Fruit fly (Drosophila melanogaster): ENCODE results near the gene mRpL24.

Gene mRpL24

DNA sequence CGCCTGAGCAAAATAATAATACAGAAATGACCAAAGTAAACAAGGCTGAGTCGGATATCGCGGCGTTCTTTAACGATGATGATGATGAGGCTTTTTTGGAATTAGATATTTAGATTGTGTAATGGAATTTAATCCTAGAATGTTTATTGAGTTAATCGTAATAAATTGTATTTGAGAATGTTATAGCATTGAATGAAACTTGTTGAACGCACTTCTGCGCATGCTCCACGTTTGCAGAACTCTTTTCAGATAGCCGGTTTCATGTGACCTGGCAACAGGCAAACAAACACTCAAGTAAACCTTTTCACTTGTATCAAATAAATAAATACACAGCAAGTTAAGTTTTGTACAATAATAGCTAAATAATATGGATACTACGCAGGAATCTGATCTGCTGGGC lies 12.9 kb upstream of the mRpL24 start, which contains the start of gene CG34124:
TSS of gene CG34124 (plus strand) at position 301 of the 400 bp plus-strand sequence.
- no peak for TF ChIP-seq cic (GFP tag; optimal IDR thresholded peaks at IDR 0.05)
- TF ChIP-seq Clk (GFP tag; optimal IDR thresholded peaks at IDR 0.05), result no peak
- TF ChIP-seq toe (GFP tag; optimal IDR thresholded peaks at IDR 0.05), result no peak
- TF ChIP-seq CG14711 (tag; optimal IDR thresholded peaks at IDR 0.05), result no peak
- TF ChIP-seq bab1 (GFP tag; optimal IDR thresholded peaks at IDR 0.05), result no peak
- no peak for TF ChIP-seq CG33017 (tag; optimal IDR thresholded peaks at IDR 0.05)
- no peak for TF ChIP-seq Crg-1 (GFP tag; optimal IDR thresholded peaks at IDR 0.05)
- no peak for TF ChIP-seq pad (GFP tag; optimal IDR thresholded peaks at IDR 0.05)
- no peak for TF ChIP-seq kay (GFP tag; ENCODE audit: borderline replicate concordance)
- no peak for TF ChIP-seq ovo (GFP tag; optimal IDR thresholded peaks at IDR 0.05)
- TF ChIP-seq cnc (optimal IDR thresholded peaks at IDR 0.05), result no peak
- TF ChIP-seq CG5204 (GFP tag; optimal IDR thresholded peaks at IDR 0.05), result no peak
- TF ChIP-seq CG7101 (tag; optimal IDR thresholded peaks at IDR 0.05), result no peak
- TF ChIP-seq CG7045 (GFP tag; optimal IDR thresholded peaks at IDR 0.05), result no peak

DNA sequence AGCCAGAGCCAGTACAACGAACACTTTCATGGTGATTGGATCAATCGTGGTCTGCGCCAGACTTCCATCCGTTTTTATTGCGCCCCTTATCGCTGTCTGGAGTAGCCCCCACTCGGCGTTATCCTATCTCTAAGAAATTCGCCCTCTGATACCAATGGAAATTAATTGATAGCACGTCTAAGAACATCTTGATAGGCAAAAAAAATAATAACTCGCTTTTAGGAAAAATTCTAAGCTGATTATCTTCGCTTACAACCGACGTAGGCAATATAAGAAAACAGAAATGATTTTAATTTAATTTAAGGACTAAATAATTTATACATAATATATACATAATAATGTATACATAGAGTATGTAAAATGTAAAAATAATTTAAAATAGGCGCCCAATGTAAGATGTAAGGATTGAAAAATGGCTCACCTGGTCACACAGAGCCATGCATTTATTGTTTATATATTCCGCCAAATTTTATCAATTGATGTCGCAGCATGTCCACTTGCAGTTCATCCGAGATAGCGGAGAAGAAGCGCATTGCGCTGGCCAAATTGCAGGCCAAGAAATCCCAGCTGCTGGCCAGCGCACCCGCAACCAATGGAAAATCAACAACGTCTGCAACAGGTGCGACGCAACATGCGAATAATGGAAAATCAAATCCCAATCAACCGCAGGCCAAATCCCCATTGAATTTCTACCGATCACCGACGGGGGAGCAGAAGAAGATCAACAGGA lies 10.1 kb upstream of the mRpL24 start, which contains the start of the genes Jon25Bi and Marcal1:
TSS of gene Jon25Bi (minus strand) at position 51 of the 730 bp plus-strand sequence.
TSS of gene Marcal1 (plus strand) at position 416 of the 730 bp plus-strand sequence.
- TF ChIP-seq CG14711 (tag; optimal IDR thresholded peaks at IDR 0.05), result no peak
- no peak for TF ChIP-seq Clk (GFP tag; optimal IDR thresholded peaks at IDR 0.05)
- no peak for TF ChIP-seq Crg-1 (GFP tag; optimal IDR thresholded peaks at IDR 0.05)
- TF ChIP-seq kay (GFP tag; ENCODE audit: borderline replicate concordance), result no peak
- TF ChIP-seq Hr96 (GFP tag; optimal IDR thresholded peaks at IDR 0.05), result no peak
- TF ChIP-seq cnc (optimal IDR thresholded peaks at IDR 0.05), result no peak
- no peak for TF ChIP-seq CG7045 (GFP tag; optimal IDR thresholded peaks at IDR 0.05)
- no peak for TF ChIP-seq CG1620 (GFP tag; optimal IDR thresholded peaks at IDR 0.05)
- TF ChIP-seq bab1 (GFP tag; optimal IDR thresholded peaks at IDR 0.05), result no peak
- no peak for TF ChIP-seq ovo (GFP tag; optimal IDR thresholded peaks at IDR 0.05)
- no peak for TF ChIP-seq tj (GFP tag; optimal IDR thresholded peaks at IDR 0.05)
- no peak for TF ChIP-seq CG12768 (GFP tag; optimal IDR thresholded peaks at IDR 0.05)
- TF ChIP-seq pad (GFP tag; optimal IDR thresholded peaks at IDR 0.05), result no peak
- no peak for TF ChIP-seq CG11617 (GFP tag; optimal IDR thresholded peaks at IDR 0.05)
- TF ChIP-seq CG5204 (GFP tag; optimal IDR thresholded peaks at IDR 0.05), result no peak
- no peak for TF ChIP-seq cic (GFP tag; optimal IDR thresholded peaks at IDR 0.05)
- TF ChIP-seq toe (GFP tag; optimal IDR thresholded peaks at IDR 0.05), result no peak

DNA sequence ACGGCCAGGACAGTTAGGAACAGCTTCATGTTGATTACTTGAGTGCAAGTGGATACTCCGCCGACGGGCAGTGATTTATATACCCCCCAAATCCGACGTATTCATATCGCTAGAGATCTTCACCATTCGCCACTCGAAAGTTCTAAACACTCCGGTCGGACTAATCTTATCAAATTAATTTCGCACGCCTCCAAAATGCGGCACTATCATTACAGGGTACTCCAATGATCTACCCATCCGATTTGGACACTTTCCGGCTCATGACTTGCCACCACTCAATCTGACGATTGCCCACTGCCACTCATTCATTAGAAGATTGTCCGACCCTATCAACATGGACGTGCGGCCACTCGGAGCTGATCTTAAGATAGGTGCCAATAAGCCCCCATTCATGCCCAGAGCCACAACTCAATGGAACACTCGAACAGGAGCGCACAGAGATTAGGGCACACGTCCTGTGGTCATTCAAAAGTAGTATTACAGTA lies 8.0 kb upstream of the mRpL24 start, which contains the start of gene Jon25Bii:
TSS of gene Jon25Bii (minus strand) at position 51 of the 485 bp plus-strand sequence.
- TF ChIP-seq Hr96 (GFP tag; optimal IDR thresholded peaks at IDR 0.05) (no peak), tj (GFP tag; optimal IDR thresholded peaks at IDR 0.05) (no peak), Crg-1 (GFP tag; optimal IDR thresholded peaks at IDR 0.05) (no peak), cic (GFP tag; optimal IDR thresholded peaks at IDR 0.05) (peak; percentile 93), pad (GFP tag; optimal IDR thresholded peaks at IDR 0.05) (no peak)

DNA sequence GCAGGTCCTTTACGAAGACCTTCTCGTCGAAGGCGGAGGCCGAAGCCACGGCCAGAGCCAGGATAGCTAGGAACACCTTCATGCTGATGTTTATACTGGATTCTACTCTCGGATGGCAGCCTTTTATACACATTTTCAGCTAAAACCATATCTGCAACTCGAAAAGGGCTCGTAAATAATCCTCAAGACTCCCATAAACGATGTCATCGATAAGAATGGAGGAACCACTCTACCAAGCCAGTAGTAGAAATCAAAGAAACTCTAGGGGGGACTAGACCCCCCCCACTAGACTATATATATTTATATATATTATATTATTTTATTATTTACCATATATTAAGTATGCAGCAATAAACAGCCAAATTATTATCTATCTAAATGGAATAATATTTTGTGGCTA lies 5.5 kb upstream of the mRpL24 start, which contains the start of gene Jon25Biii:
TSS of gene Jon25Biii (minus strand) at position 101 of the 400 bp plus-strand sequence.
- TF ChIP-seq CG14711 (tag; optimal IDR thresholded peaks at IDR 0.05) (no peak), CG7045 (GFP tag; optimal IDR thresholded peaks at IDR 0.05) (no peak), Hr96 (GFP tag; optimal IDR thresholded peaks at IDR 0.05) (no peak), CG5204 (GFP tag; optimal IDR thresholded peaks at IDR 0.05) (no peak), cnc (optimal IDR thresholded peaks at IDR 0.05) (no peak), ovo (GFP tag; optimal IDR thresholded peaks at IDR 0.05) (no peak), CG11617 (GFP tag; optimal IDR thresholded peaks at IDR 0.05) (no peak), kay (GFP tag; ENCODE audit: borderline replicate concordance) (no peak), Clk (GFP tag; optimal IDR thresholded peaks at IDR 0.05) (no peak), cic (GFP tag; optimal IDR thresholded peaks at IDR 0.05) (no peak), CG33017 (tag; optimal IDR thresholded peaks at IDR 0.05) (no peak), CG1620 (GFP tag; optimal IDR thresholded peaks at IDR 0.05) (no peak), tj (GFP tag; optimal IDR thresholded peaks at IDR 0.05) (no peak), Mnt (GFP tag; optimal IDR thresholded peaks at IDR 0.05) (no peak), pad (GFP tag; optimal IDR thresholded peaks at IDR 0.05) (no peak), CG7101 (tag; optimal IDR thresholded peaks at IDR 0.05) (no peak), bab1 (GFP tag; optimal IDR thresholded peaks at IDR 0.05) (no peak), Crg-1 (GFP tag; optimal IDR thresholded peaks at IDR 0.05) (no peak)

DNA sequence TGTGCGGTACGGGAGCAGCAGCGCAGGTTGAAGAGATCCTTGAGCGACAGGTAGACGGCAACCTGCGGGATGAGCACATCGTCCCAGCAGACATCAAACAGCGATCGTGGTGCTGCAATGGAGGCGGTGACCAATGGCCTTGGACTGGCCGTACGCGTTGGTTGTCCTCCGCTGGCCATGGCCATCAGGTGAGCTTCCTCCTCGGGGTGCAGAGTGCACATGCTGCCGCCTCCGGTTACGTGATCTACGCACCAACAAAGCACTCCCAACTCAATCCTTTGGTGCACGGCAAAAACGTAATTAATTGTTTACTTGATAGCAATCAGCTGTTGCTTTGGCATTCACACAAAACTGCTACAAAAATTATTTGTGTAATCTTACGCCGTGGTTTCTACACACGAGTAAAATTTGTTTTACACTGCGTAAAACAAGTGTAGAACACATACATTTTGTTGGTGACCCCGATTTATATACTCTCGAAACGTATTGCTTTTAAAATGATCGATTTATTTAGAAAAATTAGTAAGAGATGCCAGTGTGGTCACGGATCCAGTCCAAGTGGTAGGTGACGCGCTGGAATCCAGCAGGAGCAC lies 4.4 kb upstream of the mRpL24 start, which contains the start of gene jet:
TSS of gene jet (minus strand) at position 332 of the 593 bp plus-strand sequence.
- TF ChIP-seq CG33017 (tag; optimal IDR thresholded peaks at IDR 0.05) (no peak), CG14711 (tag; optimal IDR thresholded peaks at IDR 0.05) (no peak)

DNA sequence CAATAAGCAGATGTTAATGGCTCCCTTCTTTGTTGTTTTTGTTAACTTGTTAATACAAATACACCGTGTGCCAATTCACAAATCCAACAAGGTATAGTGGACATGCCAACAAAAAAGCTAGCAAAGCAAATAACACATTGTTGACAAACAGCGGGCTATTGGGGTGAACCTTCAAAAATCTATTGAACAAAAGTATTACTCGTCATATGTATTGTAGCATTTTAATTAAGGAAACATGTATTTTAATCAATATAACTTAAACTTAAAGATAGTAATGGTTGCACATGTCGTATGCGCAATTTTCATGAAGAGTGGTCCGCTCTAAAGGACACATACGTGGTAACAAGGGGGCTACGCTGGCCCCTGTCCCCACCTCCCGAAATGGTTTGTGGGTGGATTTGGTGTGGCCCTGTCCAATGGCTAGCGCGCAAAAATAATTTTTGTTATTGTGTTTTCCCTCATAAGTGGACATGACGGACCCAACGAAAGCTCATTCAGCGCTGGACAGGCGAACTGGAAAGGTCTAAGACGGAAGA lies 2.8 kb downstream of the mRpL24 start, which contains the start of gene synr:
TSS of gene synr (plus strand) at position 486 of the 536 bp plus-strand sequence.
- peak; percentile 28 for TF ChIP-seq CG5204 (GFP tag; optimal IDR thresholded peaks at IDR 0.05)
- no peak for TF ChIP-seq CG12768 (GFP tag; optimal IDR thresholded peaks at IDR 0.05)
- TF ChIP-seq CG7045 (GFP tag; optimal IDR thresholded peaks at IDR 0.05), result peak; percentile 1
